Fruit fly (Drosophila melanogaster): ENCODE data around the gene Thor.
A peak's percentile ranks its signal among the peaks of the same experiment; 100 is the strongest.

The Thor gene

DNA sequence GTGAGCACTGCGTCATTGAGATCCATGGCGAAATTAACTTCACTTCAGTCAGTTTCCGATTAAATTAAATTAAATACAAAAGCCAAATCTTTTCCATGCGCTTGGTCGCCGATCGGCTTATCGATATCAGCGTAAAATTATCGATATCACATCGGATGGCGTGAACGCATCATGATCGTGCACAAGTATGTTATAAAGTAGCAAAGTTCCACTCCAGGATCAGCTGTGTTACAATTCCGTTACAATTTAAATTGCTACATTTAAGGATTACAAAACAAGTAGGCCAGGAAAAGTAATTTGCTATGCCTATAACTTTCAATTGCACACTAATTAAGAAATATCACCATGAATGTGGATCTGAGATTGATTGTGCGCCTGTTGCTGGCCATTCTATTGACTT is 8.4 kb upstream of the Thor start, which contains the start of the genes Pif1 and CG31776 (continued):
- no peak for TF ChIP-seq CG6272 (GFP tag; IDR thresholded peaks at IDR 0.05)
- TF ChIP-seq zf30C (GFP tag; optimal IDR thresholded peaks at IDR 0.05), result no peak
- TF ChIP-seq pita (GFP tag; optimal IDR thresholded peaks at IDR 0.05), result peak; percentile 69
- no peak for TF ChIP-seq Dip2 (GFP tag; IDR thresholded peaks at IDR 0.05)
- no peak for TF ChIP-seq CG6683 (GFP tag; optimal IDR thresholded peaks at IDR 0.05)
- no peak for TF ChIP-seq twi (tag; optimal IDR thresholded peaks at IDR 0.05)
- peak; percentile 90 for TF ChIP-seq HLH4C (GFP tag; IDR thresholded peaks at IDR 0.05; ENCODE audit: partially characterized antibody)
- no peak for TF ChIP-seq Adf1 (GFP tag; IDR thresholded peaks at IDR 0.05)
- TF ChIP-seq hbn (GFP tag; IDR thresholded peaks at IDR 0.05; ENCODE audit: partially characterized antibody), result peak; percentile 78
- TF ChIP-seq CG32772 (GFP tag; IDR thresholded peaks at IDR 0.05), result no peak
- TF ChIP-seq CG12236 (GFP tag; optimal IDR thresholded peaks at IDR 0.05), result no peak
- TF ChIP-seq CG34376 (GFP tag; optimal IDR thresholded peaks at IDR 0.05), result no peak
- TF ChIP-seq wek (GFP tag; optimal IDR thresholded peaks at IDR 0.05), result no peak
- TF ChIP-seq CG10543 (GFP tag; optimal IDR thresholded peaks at IDR 0.05), result no peak
- TF ChIP-seq sens-2 (GFP tag; IDR thresholded peaks at IDR 0.05), result no peak
- TF ChIP-seq ind (GFP tag; optimal IDR thresholded peaks at IDR 0.05), result no peak
- no peak for TF ChIP-seq tup (GFP tag; optimal IDR thresholded peaks at IDR 0.05)
- TF ChIP-seq Pdp1 (GFP tag; optimal IDR thresholded peaks at IDR 0.05), result peak in 1 of 2 experiments; percentile 27
- TF ChIP-seq CG2712 (tag; optimal IDR thresholded peaks at IDR 0.05), result peak; percentile 33
- TF ChIP-seq dysf (GFP tag; IDR thresholded peaks at IDR 0.05), result no peak
- no peak for TF ChIP-seq nau (GFP tag; optimal IDR thresholded peaks at IDR 0.05)
- TF ChIP-seq Ada2b (GFP tag; IDR thresholded peaks at IDR 0.05), result no peak
- TF ChIP-seq CG12155 (GFP tag; optimal IDR thresholded peaks at IDR 0.05), result no peak
- peak; percentile 79 for TF ChIP-seq CG2129 (GFP tag; IDR thresholded peaks at IDR 0.05; ENCODE audit: partially characterized antibody)
- TF ChIP-seq CG18011 (GFP tag; optimal IDR thresholded peaks at IDR 0.05), result no peak
- no peak for TF ChIP-seq sima (GFP tag; optimal IDR thresholded peaks at IDR 0.05)
- TF ChIP-seq Xbp1 (GFP tag; optimal IDR thresholded peaks at IDR 0.05), result no peak
- no peak for TF ChIP-seq prd (optimal IDR thresholded peaks at IDR 0.05)
- TF ChIP-seq prd (GFP tag; IDR thresholded peaks at IDR 0.05), result no peak
- TF ChIP-seq lilli (GFP tag; optimal IDR thresholded peaks at IDR 0.05), result no peak
- no peak for TF ChIP-seq ash1 (GFP tag; optimal IDR thresholded peaks at IDR 0.05)
- TF ChIP-seq shn (GFP tag; optimal IDR thresholded peaks at IDR 0.05), result no peak
- TF ChIP-seq CG11695 (GFP tag; IDR thresholded peaks at IDR 0.05), result no peak
- no peak for TF ChIP-seq CG12744 (GFP tag; optimal IDR thresholded peaks at IDR 0.05)
- TF ChIP-seq Hr51 (GFP tag; optimal IDR thresholded peaks at IDR 0.05), result no peak
- no peak for TF ChIP-seq aop (GFP tag; IDR thresholded peaks at IDR 0.05)

DNA sequence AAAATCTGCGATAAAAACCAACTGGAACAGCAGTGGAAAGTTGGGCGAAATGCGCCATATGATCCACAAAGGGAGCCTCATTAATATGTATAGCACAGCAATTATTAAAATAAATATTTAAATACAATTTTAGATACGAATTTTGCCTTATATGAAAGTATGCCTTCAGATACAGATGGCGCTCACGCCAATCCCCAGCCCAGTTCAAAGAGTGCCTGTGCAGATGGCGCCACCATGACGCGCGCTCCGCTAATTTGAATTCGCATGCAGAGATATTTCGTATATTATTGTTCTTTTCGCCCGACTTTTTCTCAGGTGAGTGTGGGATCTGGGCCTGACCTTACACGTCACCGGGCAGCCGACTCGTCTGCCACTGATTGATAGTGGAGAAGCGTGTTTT is 6.0 kb upstream of the Thor start, which contains the start of gene Pgant4:
Gene Pgant4 (plus strand): TSS at position 362 of the 400 bp plus-strand sequence.
- TF ChIP-seq tin (GFP tag; optimal IDR thresholded peaks at IDR 0.05) (peak; percentile 71), Rx (GFP tag; IDR thresholded peaks at IDR 0.05) (peak; percentile 40; the same call in 1 of the 2 replicates), CG7987 (GFP tag; optimal IDR thresholded peaks at IDR 0.05) (peak; percentile 38), CG32532 (GFP tag; IDR thresholded peaks at IDR 0.05) (peak; percentile 93), onecut (GFP tag; IDR thresholded peaks at IDR 0.05) (peak; percentile 82), mld (GFP tag; IDR thresholded peaks at IDR 0.05; ENCODE audit: partially characterized antibody) (no peak), CG2199 (GFP tag; IDR thresholded peaks at IDR 0.05) (peak; percentile 79), Nf-YB (GFP tag; optimal IDR thresholded peaks at IDR 0.05) (no peak), CG10267 (tag; optimal IDR thresholded peaks at IDR 0.05) (peak; percentile 43), CG13775 (GFP tag; optimal IDR thresholded peaks at IDR 0.05) (peak; percentile 37), Six4 (GFP tag; optimal IDR thresholded peaks at IDR 0.05) (no peak), CG12744 (GFP tag; optimal IDR thresholded peaks at IDR 0.05) (peak; percentile 45), CG12659 (GFP tag; optimal IDR thresholded peaks at IDR 0.05) (peak; percentile 50), CG6791 (GFP tag; IDR thresholded peaks at IDR 0.05; ENCODE audit: partially characterized antibody) (0 out of 3 replicates have a peak, but pooled peaks have one; percentile 44), CG13894 (tag; optimal IDR thresholded peaks at IDR 0.05) (peak; percentile 88), CG8924 (tag; optimal IDR thresholded peaks at IDR 0.05) (no peak), CG9876 (GFP tag; optimal IDR thresholded peaks at IDR 0.05) (peak; percentile 32), Xbp1 (GFP tag; optimal IDR thresholded peaks at IDR 0.05) (peak; percentile 80)
